Fruit fly (Drosophila melanogaster): ENCODE data around the gene CG32024.

dm6 chr3L:8765969-8766538 is 41.3 kb upstream of the CG32024 start:
- no peak for TF ChIP-seq hkb (optimal IDR thresholded peaks at IDR 0.05)
- TF ChIP-seq hkb (GFP tag; IDR thresholded peaks at IDR 0.05) = peak; percentile 96
- peak; percentile 99 for TF ChIP-seq CG8924 (tag; optimal IDR thresholded peaks at IDR 0.05)
- TF ChIP-seq eyg (GFP tag; optimal IDR thresholded peaks at IDR 0.05) = peak; percentile 81
- 0 out of 2 replicates have a peak, but pooled peaks have one; percentile 42 for TF ChIP-seq CkIIα-i1 (GFP tag; IDR thresholded peaks at IDR 0.05)
- TF ChIP-seq CG10321 (GFP tag; IDR thresholded peaks at IDR 0.05) = peak; percentile 84
- TF ChIP-seq ara (GFP tag; IDR thresholded peaks at IDR 0.05) = peak; percentile 96
- no peak for TF ChIP-seq cad (GFP tag; optimal IDR thresholded peaks at IDR 0.05)
- TF ChIP-seq CG10267 (tag; optimal IDR thresholded peaks at IDR 0.05) = peak; percentile 77

Measured in whole organism, embryonic.